Fruit fly (Drosophila melanogaster): ENCODE data around the gene CG9577.
"Not testable (repeated sequence)": the region's sequence is repeated elsewhere in the genome, so short reads cannot be mapped to it uniquely, and the experiment has no call there.

The CG9577 gene

dm6 chrX:20143088-20143487 lies 23.4 kb upstream of the CG9577 start, which contains the start of gene Or19a:
Gene Or19a (minus strand): TSS chrX:20143188.
- TF ChIP-seq ovo, pad, CG1620 (GFP tag; optimal IDR thresholded peaks at IDR 0.05): not testable (repeated sequence)

- TF ChIP-seq CG11617 (GFP tag; optimal IDR thresholded peaks at IDR 0.05) (no peak), CG7101 (tag; optimal IDR thresholded peaks at IDR 0.05) (no peak), Mnt (GFP tag; optimal IDR thresholded peaks at IDR 0.05) (no peak), cnc (optimal IDR thresholded peaks at IDR 0.05) (no peak), Crg-1 (GFP tag; optimal IDR thresholded peaks at IDR 0.05) (no peak), CG33017 (tag; optimal IDR thresholded peaks at IDR 0.05) (no peak), Clk (GFP tag; optimal IDR thresholded peaks at IDR 0.05) (no peak), CG12768 (GFP tag; optimal IDR thresholded peaks at IDR 0.05) (no peak), pad (GFP tag; optimal IDR thresholded peaks at IDR 0.05) (no peak), CG14711 (tag; optimal IDR thresholded peaks at IDR 0.05) (no peak), kay (GFP tag; ENCODE audit: borderline replicate concordance) (no peak)
These were observed 18.7 kb upstream of the CG9577 start, which contains the start of gene aspr for dm6 chrX:20147693-20148174. Gene aspr (plus strand): TSS chrX:20148124.

dm6 chrX:20155947-20156346 lies 10.5 kb upstream of the CG9577 start:
- TF ChIP-seq Mnt (GFP tag; optimal IDR thresholded peaks at IDR 0.05) = no peak
- TF ChIP-seq CG14711 (tag; optimal IDR thresholded peaks at IDR 0.05) = no peak
- TF ChIP-seq cnc (optimal IDR thresholded peaks at IDR 0.05) = no peak
- TF ChIP-seq pad (GFP tag; optimal IDR thresholded peaks at IDR 0.05) = no peak
- TF ChIP-seq bab1 (GFP tag; optimal IDR thresholded peaks at IDR 0.05) = no peak
- no peak for TF ChIP-seq CG7101 (tag; optimal IDR thresholded peaks at IDR 0.05)
- TF ChIP-seq CG7045 (GFP tag; optimal IDR thresholded peaks at IDR 0.05) = no peak
- no peak for TF ChIP-seq kay (GFP tag; ENCODE audit: borderline replicate concordance)
- TF ChIP-seq Crg-1 (GFP tag; optimal IDR thresholded peaks at IDR 0.05) = no peak
- TF ChIP-seq cic (GFP tag; optimal IDR thresholded peaks at IDR 0.05) = no peak
- no peak for TF ChIP-seq toe (GFP tag; optimal IDR thresholded peaks at IDR 0.05)
- TF ChIP-seq Clk (GFP tag; optimal IDR thresholded peaks at IDR 0.05) = no peak
- no peak for TF ChIP-seq tj (GFP tag; optimal IDR thresholded peaks at IDR 0.05)
- no peak for TF ChIP-seq ovo (GFP tag; optimal IDR thresholded peaks at IDR 0.05)
- TF ChIP-seq Hr96 (GFP tag; optimal IDR thresholded peaks at IDR 0.05) = no peak
- TF ChIP-seq CG33017 (tag; optimal IDR thresholded peaks at IDR 0.05) = no peak
- no peak for TF ChIP-seq CG12768 (GFP tag; optimal IDR thresholded peaks at IDR 0.05)

- TF ChIP-seq tj (GFP tag; optimal IDR thresholded peaks at IDR 0.05) = no peak
These were observed 8.0 kb upstream of the CG9577 start for dm6 chrX:20158491-20158890.

- TF ChIP-seq cnc (optimal IDR thresholded peaks at IDR 0.05) (no peak), kay (GFP tag; ENCODE audit: borderline replicate concordance) (no peak), CG5204 (GFP tag; optimal IDR thresholded peaks at IDR 0.05) (no peak), bab1 (GFP tag; optimal IDR thresholded peaks at IDR 0.05) (peak; percentile 16), pad (GFP tag; optimal IDR thresholded peaks at IDR 0.05) (peak; percentile 24), CG11617 (GFP tag; optimal IDR thresholded peaks at IDR 0.05) (peak; percentile 4), tj (GFP tag; optimal IDR thresholded peaks at IDR 0.05) (peak; percentile 34), cic (GFP tag; optimal IDR thresholded peaks at IDR 0.05) (no peak), ovo (GFP tag; optimal IDR thresholded peaks at IDR 0.05) (peak; percentile 70)
These were observed 7.5 kb upstream of the CG9577 start for dm6 chrX:20158943-20159385.

- no peak for TF ChIP-seq CG7045 (GFP tag; optimal IDR thresholded peaks at IDR 0.05)
- TF ChIP-seq CG14711 (tag; optimal IDR thresholded peaks at IDR 0.05) = peak; percentile 9
- no peak for TF ChIP-seq ovo (GFP tag; optimal IDR thresholded peaks at IDR 0.05)
- peak; percentile 5 for TF ChIP-seq CG7101 (tag; optimal IDR thresholded peaks at IDR 0.05)
- TF ChIP-seq Crg-1 (GFP tag; optimal IDR thresholded peaks at IDR 0.05) = peak; percentile 30
- peak; percentile 2 for TF ChIP-seq bab1 (GFP tag; optimal IDR thresholded peaks at IDR 0.05)
- TF ChIP-seq Clk (GFP tag; optimal IDR thresholded peaks at IDR 0.05) = no peak
- peak; percentile 14 for TF ChIP-seq Mnt (GFP tag; optimal IDR thresholded peaks at IDR 0.05)
- TF ChIP-seq kay (GFP tag; ENCODE audit: borderline replicate concordance) = no peak
- TF ChIP-seq CG5204 (GFP tag; optimal IDR thresholded peaks at IDR 0.05) = peak; percentile 17
- peak; percentile 74 for TF ChIP-seq CG1620 (GFP tag; optimal IDR thresholded peaks at IDR 0.05)
- TF ChIP-seq toe (GFP tag; optimal IDR thresholded peaks at IDR 0.05) = peak; percentile 50
- TF ChIP-seq pad (GFP tag; optimal IDR thresholded peaks at IDR 0.05) = peak; percentile 35
These were observed 6.8 kb upstream of the CG9577 start, which contains the start of gene Rab35 for dm6 chrX:20159679-20160140. Gene Rab35 (minus strand): TSS chrX:20159872.

dm6 chrX:20162586-20162985 lies 3.9 kb upstream of the CG9577 start:
- TF ChIP-seq kay (GFP tag; ENCODE audit: borderline replicate concordance) (no peak), CG14711 (tag; optimal IDR thresholded peaks at IDR 0.05) (no peak), Hr96 (GFP tag; optimal IDR thresholded peaks at IDR 0.05) (no peak), Clk (GFP tag; optimal IDR thresholded peaks at IDR 0.05) (no peak), CG7101 (tag; optimal IDR thresholded peaks at IDR 0.05) (no peak), CG5204 (GFP tag; optimal IDR thresholded peaks at IDR 0.05) (no peak)
